Worm (Caenorhabditis elegans) whole organism, L1 larva: ENCODE results near the gene F07C3.3.

ENCODE experiments used
- blmp-1 ChIP-seq: fragments of 150-350 bp; optimal IDR thresholded peaks from 2 replicates; lab custom pipeline; 2014; ENCODE audit warnings: missing biosample characterization, missing genetic modification characterization
- efl-1 ChIP-seq, 4 experiments: fragments of 150-350 bp; optimal IDR thresholded peaks in 3 of 4; peaks in 1 of 4; 1 replicate in 1 of 4; 2 replicates in 3 of 4; lab custom pipeline; 2014; ENCODE audit warnings: missing biosample characterization in 2 of 4, missing genetic modification characterization in 2 of 4, missing genetic modification reagents in 2 of 4
- elt-2 ChIP-seq: sonication (generic microtip); optimal IDR thresholded peaks from 2 replicates; lab custom pipeline; 2016; ENCODE audit warnings: missing genetic modification characterization, mild to moderate bottlenecking, inconsistent platforms, missing compliant biosample characterization, missing genetic modification reagents
- ets-5 ChIP-seq: fragments of 200-800 bp; sonication (Bioruptor generic); IDR thresholded peaks from 2 replicates; pipeline ENCODE4 v1.3.6; 2022; ENCODE audit warnings: missing genetic modification characterization, missing compliant biosample characterization
- mdl-1 ChIP-seq, 2 experiments: fragments of 150-350 bp; optimal IDR thresholded peaks; 2 replicates each; lab custom pipeline; 2014 to 2017; ENCODE audit warnings: missing biosample characterization in 2 of 2, missing genetic modification characterization in 2 of 2, inconsistent platforms in 1 of 2
- nhr-11 ChIP-seq: fragments of 150-350 bp; optimal IDR thresholded peaks from 2 replicates; lab custom pipeline; 2014; ENCODE audit warnings: missing biosample characterization, missing genetic modification characterization
- snpc-4 ChIP-seq: fragments of 150-350 bp; optimal IDR thresholded peaks from 2 replicates; lab custom pipeline; 2014; ENCODE audit warnings: missing biosample characterization, missing genetic modification characterization
- unc-62 ChIP-seq: fragments of 150-350 bp; optimal IDR thresholded peaks from 2 replicates; lab custom pipeline; 2014; ENCODE audit warnings: missing biosample characterization, missing genetic modification reagents, missing genetic modification characterization

DNA sequence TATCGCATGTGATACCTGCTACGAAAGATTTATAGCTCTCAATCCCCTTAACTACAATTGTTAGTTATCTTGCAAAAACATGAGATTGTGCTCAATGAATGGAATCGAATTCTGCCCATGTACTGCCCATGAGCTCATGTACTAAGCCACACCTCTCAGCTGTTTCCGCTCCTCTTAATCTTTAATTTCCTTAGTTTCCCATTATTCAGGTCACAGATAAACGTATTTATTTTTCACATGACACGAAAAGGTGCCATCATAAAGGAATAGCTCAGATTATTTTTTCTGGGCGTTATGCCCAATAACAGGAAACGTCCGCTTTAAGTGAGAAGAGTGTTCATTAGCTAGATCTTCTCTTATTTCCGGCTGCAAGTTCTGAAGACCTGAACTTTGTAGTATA is 46.2 kb downstream of the F07C3.3 start:
- TF ChIP-seq blmp-1 (no peak), nhr-11 (tag; lab: Kevin White, UChicago) (no peak), snpc-4 (tag; lab: Kevin White, UChicago) (no peak), mdl-1 (tag; optimal IDR thresholded peaks at IDR 0.05; lab: Kevin White, UChicago) (no peak), ets-5 (no peak), unc-62 (GFP tag; lab: Kevin White, UChicago) (no peak), efl-1 (optimal IDR thresholded peaks at IDR 0.05; lab: Kevin White, UChicago) (no peak), efl-1 (GFP tag; optimal IDR thresholded peaks at IDR 0.05 in 1 of 2; lab: Kevin White, UChicago) (peak in 1 of 2 experiments; percentile 59), elt-2 (tag; lab: Kevin White, UChicago) (no peak)
